Fruit fly (Drosophila melanogaster) Kc167 (cell line): ENCODE data around the gene gb.

Experiments used
- Myc ChIP-seq: fragments of >200 bp; optimal IDR thresholded peaks from 2 replicates; lab custom pipeline; 2017; ENCODE audit warnings: missing external identifiers
- Sin3A ChIP-seq: fragments of >200 bp; optimal IDR thresholded peaks from 2 replicates; lab custom pipeline; 2018; ENCODE audit warnings: missing external identifiers
- psq ChIP-seq: fragments of >200 bp; optimal IDR thresholded peaks from 2 replicates; lab custom pipeline; 2017; ENCODE audit warnings: missing external identifiers

dm6 chr3R:27135692-27136641 lies 23.9 kb upstream of the gb start:
- TF ChIP-seq Myc (lab: Kevin White, UChicago) (no peak), Sin3A (no peak), psq (no peak)
